Fruit fly (Drosophila melanogaster) S2 (cell line): ENCODE data around the gene B9d2.
A peak's percentile ranks its signal among the peaks of the same experiment; 100 is the strongest.

Experiments
- CG8478 ChIP-seq: fragments of >200 bp; optimal IDR thresholded peaks from 2 replicates; lab custom pipeline; 2018
- CTCF ChIP-seq, 2 experiments: fragments of >200 bp; optimal IDR thresholded peaks; 2 replicates each; lab custom pipeline; 2018

- TF ChIP-seq CTCF (optimal IDR thresholded peaks at IDR 0.05; lab: Kevin White, UChicago) (peak; percentile 0 to 37), CG8478 (no peak)
Observed at dm6 chr2L:6098479-6099269, 31.8 kb downstream of the B9d2 start, which contains the start of gene CG9175.
